Fruit fly (Drosophila melanogaster) S2 (cell line): ENCODE data around the gene ImpL1.

ENCODE experiments used
- CG8478 ChIP-seq: fragments of >200 bp; optimal IDR thresholded peaks from 2 replicates; lab custom pipeline; 2018
- CTCF ChIP-seq, 2 experiments: fragments of >200 bp; optimal IDR thresholded peaks; 2 replicates each; lab custom pipeline; 2018

dm6 chr3L:13382061-13382815 is at the start of gene ImpL1:
- TF ChIP-seq CG8478 (lab: Kevin White, UChicago) (no peak), CTCF (optimal IDR thresholded peaks at IDR 0.05; lab: Kevin White, UChicago) (no peak)
